Fruit fly (Drosophila melanogaster) whole organism, embryonic: Measurements from ENCODE around the gene POLDIP2.

Experiments used
- CG13287 ChIP-seq: fragments of 200-800 bp; sonication (Bioruptor generic); IDR thresholded peaks from 2 replicates; pipeline ENCODE4 v1.3.6; 2022; ENCODE audit warnings: missing biosample characterization, missing genetic modification characterization; ENCODE audit not compliant: partially characterized antibody
- CG13624 ChIP-seq: fragments of 200-800 bp; sonication (Bioruptor generic); optimal IDR thresholded peaks from 2 replicates; lab custom pipeline; 2016; ENCODE audit warnings: missing biosample characterization, missing genetic modification characterization
- CG14860 ChIP-seq: fragments of 200-800 bp; sonication (Bioruptor generic); IDR thresholded peaks from 3 replicates; pipeline ENCODE4 v1.3.6; 2022; ENCODE audit warnings: missing biosample characterization, missing genetic modification characterization; ENCODE audit not compliant: partially characterized antibody
- CG14965 ChIP-seq: fragments of 200-800 bp; sonication (Bioruptor generic); optimal IDR thresholded peaks from 2 replicates; lab custom pipeline; 2016; ENCODE audit warnings: missing biosample characterization, missing genetic modification characterization, borderline replicate concordance
- CG15601 ChIP-seq: fragments of 200-800 bp; sonication (Bioruptor generic); optimal IDR thresholded peaks from 3 replicates; lab custom pipeline; 2019; ENCODE audit warnings: missing biosample characterization, mild to moderate bottlenecking, missing genetic modification characterization, moderate library complexity
- CG17829 ChIP-seq: fragments of 200-800 bp; optimal IDR thresholded peaks from 2 replicates; lab custom pipeline; 2019; ENCODE audit warnings: missing biosample characterization, mild to moderate bottlenecking, missing genetic modification characterization, moderate library complexity
- CG2129 ChIP-seq: fragments of 200-800 bp; sonication (Bioruptor generic); IDR thresholded peaks from 2 replicates; pipeline ENCODE4 v1.3.6; 2022; ENCODE audit warnings: missing biosample characterization, missing genetic modification characterization; ENCODE audit not compliant: partially characterized antibody
- CG30020 ChIP-seq: fragments of 200-800 bp; optimal IDR thresholded peaks from 2 replicates; lab custom pipeline; 2019; ENCODE audit warnings: missing biosample characterization, mild to moderate bottlenecking, missing genetic modification characterization, moderate library complexity
- CG34422 ChIP-seq: fragments of 200-800 bp; sonication (Bioruptor generic); IDR thresholded peaks from 3 replicates; pipeline ENCODE4 v1.3.6; 2022; ENCODE audit warnings: missing biosample characterization, missing genetic modification characterization
- CG3726 ChIP-seq: fragments of 200-800 bp; sonication (Bioruptor generic); IDR thresholded peaks from 3 replicates; pipeline ENCODE4, ENCODE4 v1.3.6; 2022; ENCODE audit warnings: missing biosample characterization, missing genetic modification characterization
- CG4424 ChIP-seq: fragments of 200-800 bp; sonication (Bioruptor generic); optimal IDR thresholded peaks from 3 replicates; lab custom pipeline; 2016; ENCODE audit warnings: missing biosample characterization, missing genetic modification characterization
- CG6765 ChIP-seq: fragments of 200-800 bp; sonication (Bioruptor generic); optimal IDR thresholded peaks from 3 replicates; lab custom pipeline; 2017; ENCODE audit warnings: missing biosample characterization, mild to moderate bottlenecking, missing genetic modification characterization
- CG8765 ChIP-seq: fragments of 200-800 bp; sonication (Bioruptor generic); IDR thresholded peaks from 2 replicates; pipeline ENCODE4 v1.3.6; 2022; ENCODE audit warnings: missing biosample characterization, missing genetic modification characterization
- CkIIα-i1 ChIP-seq: fragments of 200-800 bp; sonication (Bioruptor generic); IDR thresholded peaks from 2 replicates; pipeline ENCODE4 v1.3.6; 2022; ENCODE audit warnings: missing biosample characterization, missing genetic modification characterization
- Elba2 ChIP-seq: fragments of 200-800 bp; sonication (Bioruptor generic); optimal IDR thresholded peaks from 3 replicates; lab custom pipeline; 2016; ENCODE audit warnings: missing biosample characterization, missing genetic modification characterization
- Fer1 ChIP-seq: fragments of 200-800 bp; sonication (Bioruptor generic); optimal IDR thresholded peaks from 2 replicates; lab custom pipeline; 2017; ENCODE audit warnings: missing biosample characterization, mild to moderate bottlenecking, missing genetic modification characterization
- Fer2 ChIP-seq: fragments of 200-800 bp; sonication (Bioruptor generic); optimal IDR thresholded peaks from 2 replicates; lab custom pipeline; 2018; ENCODE audit warnings: missing biosample characterization, mild to moderate bottlenecking, missing genetic modification characterization, moderate library complexity
- HmgZ ChIP-seq: fragments of 200-800 bp; sonication (Bioruptor generic); optimal IDR thresholded peaks from 2 replicates; lab custom pipeline; 2018; ENCODE audit warnings: missing biosample characterization, mild to moderate bottlenecking, missing genetic modification characterization
- NC2β ChIP-seq: fragments of 200-800 bp; sonication (Bioruptor generic); optimal IDR thresholded peaks from 2 replicates; lab custom pipeline; 2016; ENCODE audit warnings: missing biosample characterization, missing genetic modification characterization
- Neu2 ChIP-seq: fragments of 200-800 bp; sonication (Bioruptor generic); optimal IDR thresholded peaks from 3 replicates; lab custom pipeline; 2016; ENCODE audit warnings: missing biosample characterization, missing genetic modification characterization, borderline replicate concordance
- Nf-YB ChIP-seq: fragments of 200-800 bp; sonication (Bioruptor generic); optimal IDR thresholded peaks from 3 replicates; lab custom pipeline; 2019; ENCODE audit warnings: missing biosample characterization, mild to moderate bottlenecking, missing genetic modification characterization, moderate library complexity
- Rfx ChIP-seq: fragments of 200-800 bp; sonication (Bioruptor generic); IDR thresholded peaks from 2 replicates; pipeline ENCODE4 v1.3.6; 2022; ENCODE audit warnings: missing biosample characterization, missing genetic modification characterization
- Rx ChIP-seq: fragments of 200-800 bp; sonication (Bioruptor generic); IDR thresholded peaks from 2 replicates; pipeline ENCODE4 v1.3.6; 2022; ENCODE audit warnings: missing biosample characterization, missing genetic modification characterization
- Ssrp ChIP-seq: fragments of 200-800 bp; sonication (Bioruptor generic); optimal IDR thresholded peaks from 2 replicates; lab custom pipeline; 2018; ENCODE audit warnings: missing biosample characterization, mild to moderate bottlenecking, missing genetic modification characterization, moderate library complexity
- Xrp1 ChIP-seq: fragments of 200-800 bp; sonication (Bioruptor generic); IDR thresholded peaks from 2 replicates; pipeline ENCODE4 v1.3.6; 2022; ENCODE audit warnings: missing biosample characterization, missing genetic modification characterization
- YL-1 ChIP-seq: fragments of 200-800 bp; sonication (Bioruptor generic); optimal IDR thresholded peaks from 3 replicates; lab custom pipeline; 2017; ENCODE audit warnings: missing biosample characterization, mild to moderate bottlenecking, missing genetic modification characterization
- bbx ChIP-seq: fragments of 200-800 bp; sonication (Bioruptor generic); IDR thresholded peaks from 2 replicates; pipeline ENCODE4 v1.3.6; 2022; ENCODE audit warnings: missing biosample characterization, missing genetic modification characterization; ENCODE audit not compliant: partially characterized antibody
- corto ChIP-seq: fragments of 200-800 bp; sonication (Bioruptor generic); optimal IDR thresholded peaks from 2 replicates; lab custom pipeline; 2016; ENCODE audit warnings: missing biosample characterization, mild to moderate bottlenecking, missing genetic modification characterization, moderate library complexity
- dysf ChIP-seq: fragments of 200-800 bp; sonication (Bioruptor generic); IDR thresholded peaks from 3 replicates; pipeline ENCODE4 v1.3.6; 2022; ENCODE audit warnings: missing biosample characterization, missing genetic modification characterization
- ems ChIP-seq: fragments of 200-800 bp; sonication (Bioruptor generic); optimal IDR thresholded peaks from 3 replicates; lab custom pipeline; 2016; ENCODE audit warnings: missing biosample characterization, missing genetic modification characterization
- exex ChIP-seq: fragments of 200-800 bp; sonication (Bioruptor generic); optimal IDR thresholded peaks from 4 replicates; lab custom pipeline; 2018; ENCODE audit warnings: missing biosample characterization, mild to moderate bottlenecking, missing genetic modification characterization, moderate library complexity
- eyg ChIP-seq: fragments of 200-800 bp; sonication (Bioruptor generic); optimal IDR thresholded peaks from 3 replicates; lab custom pipeline; 2016; ENCODE audit warnings: missing biosample characterization, missing genetic modification characterization
- fru ChIP-seq: fragments of >200 bp; optimal IDR thresholded peaks from 2 replicates; lab custom pipeline; 2017
- grau ChIP-seq: fragments of 200-800 bp; optimal IDR thresholded peaks from 3 replicates; lab custom pipeline; 2019; ENCODE audit warnings: missing biosample characterization, mild to moderate bottlenecking, missing genetic modification characterization, moderate library complexity
- jigr1 ChIP-seq: fragments of 200-800 bp; sonication (Bioruptor generic); IDR thresholded peaks from 3 replicates; pipeline ENCODE4 v1.3.6; 2022; ENCODE audit warnings: missing biosample characterization, missing genetic modification characterization
- klu ChIP-seq: fragments of 200-800 bp; sonication (Bioruptor generic); IDR thresholded peaks from 2 replicates; pipeline ENCODE4 v1.3.6; 2022; ENCODE audit warnings: missing biosample characterization, missing genetic modification characterization
- lab ChIP-seq: fragments of 200-800 bp; sonication (Bioruptor generic); optimal IDR thresholded peaks from 3 replicates; lab custom pipeline; 2017; ENCODE audit warnings: missing biosample characterization, missing genetic modification characterization, mild to moderate bottlenecking, moderate library complexity, missing genetic modification reagents
- lola ChIP-seq, 3 experiments: fragments of >200 bp in 2 of 3; fragments of 200-800 bp in 1 of 3; sonication (Bioruptor generic) in 1 of 3; optimal IDR thresholded peaks; 2 replicates each; lab custom pipeline; 2017 to 2019; ENCODE audit warnings: missing biosample characterization in 3 of 3, missing genetic modification characterization in 3 of 3, mild to moderate bottlenecking in 1 of 3, moderate library complexity in 1 of 3
- mam ChIP-seq: fragments of 200-800 bp; sonication (Bioruptor generic); optimal IDR thresholded peaks from 3 replicates; lab custom pipeline; 2016; ENCODE audit warnings: missing biosample characterization, missing genetic modification characterization
- nerfin-1 ChIP-seq: fragments of 200-800 bp; sonication (Bioruptor generic); optimal IDR thresholded peaks from 3 replicates; lab custom pipeline; 2019; ENCODE audit warnings: missing biosample characterization, mild to moderate bottlenecking, missing genetic modification characterization, moderate library complexity
- oc ChIP-seq: fragments of 200-800 bp; sonication (Bioruptor generic); optimal IDR thresholded peaks from 2 replicates; lab custom pipeline; 2018; ENCODE audit warnings: missing biosample characterization, mild to moderate bottlenecking, missing genetic modification characterization, moderate library complexity
- org-1 ChIP-seq: fragments of 200-800 bp; sonication (Bioruptor generic); optimal IDR thresholded peaks from 2 replicates; lab custom pipeline; 2017; ENCODE audit warnings: missing biosample characterization, missing genetic modification characterization
- pan ChIP-seq, 4 experiments: fragments of >200 bp in 3 of 4; fragments of 200-800 bp in 1 of 4; sonication (Bioruptor generic) in 1 of 4; optimal IDR thresholded peaks in 3 of 4; IDR thresholded peaks in 1 of 4; 2 replicates each; pipeline versions ENCODE4 v1.3.6 to Lab custom; 2017 to 2022; ENCODE audit warnings: missing biosample characterization in 2 of 4, missing genetic modification characterization in 2 of 4, mixed read lengths in 1 of 4
- pb ChIP-seq: fragments of 200-800 bp; sonication (Bioruptor generic); optimal IDR thresholded peaks from 3 replicates; lab custom pipeline; 2016; ENCODE audit warnings: missing biosample characterization, missing genetic modification characterization
- pzg ChIP-seq: fragments of 200-800 bp; sonication (Bioruptor generic); optimal IDR thresholded peaks from 3 replicates; lab custom pipeline; 2018; ENCODE audit warnings: missing biosample characterization, mild to moderate bottlenecking, missing genetic modification characterization, moderate library complexity
- row ChIP-seq: fragments of 200-800 bp; sonication (Bioruptor generic); IDR thresholded peaks from 3 replicates; pipeline ENCODE4 v1.3.6; 2022; ENCODE audit warnings: missing biosample characterization, missing genetic modification characterization
- schlank ChIP-seq: fragments of 200-800 bp; sonication (Bioruptor generic); optimal IDR thresholded peaks from 2 replicates; lab custom pipeline; 2018; ENCODE audit warnings: missing biosample characterization, mild to moderate bottlenecking, missing genetic modification characterization
- trem ChIP-seq: fragments of 200-800 bp; optimal IDR thresholded peaks from 3 replicates; lab custom pipeline; 2019; ENCODE audit warnings: missing biosample characterization, mild to moderate bottlenecking, missing genetic modification characterization, moderate library complexity
- vfl ChIP-seq: fragments of 200-800 bp; sonication (Bioruptor generic); optimal IDR thresholded peaks from 2 replicates; lab custom pipeline; 2016; ENCODE audit warnings: missing biosample characterization, missing genetic modification characterization

The POLDIP2 gene

DNA sequence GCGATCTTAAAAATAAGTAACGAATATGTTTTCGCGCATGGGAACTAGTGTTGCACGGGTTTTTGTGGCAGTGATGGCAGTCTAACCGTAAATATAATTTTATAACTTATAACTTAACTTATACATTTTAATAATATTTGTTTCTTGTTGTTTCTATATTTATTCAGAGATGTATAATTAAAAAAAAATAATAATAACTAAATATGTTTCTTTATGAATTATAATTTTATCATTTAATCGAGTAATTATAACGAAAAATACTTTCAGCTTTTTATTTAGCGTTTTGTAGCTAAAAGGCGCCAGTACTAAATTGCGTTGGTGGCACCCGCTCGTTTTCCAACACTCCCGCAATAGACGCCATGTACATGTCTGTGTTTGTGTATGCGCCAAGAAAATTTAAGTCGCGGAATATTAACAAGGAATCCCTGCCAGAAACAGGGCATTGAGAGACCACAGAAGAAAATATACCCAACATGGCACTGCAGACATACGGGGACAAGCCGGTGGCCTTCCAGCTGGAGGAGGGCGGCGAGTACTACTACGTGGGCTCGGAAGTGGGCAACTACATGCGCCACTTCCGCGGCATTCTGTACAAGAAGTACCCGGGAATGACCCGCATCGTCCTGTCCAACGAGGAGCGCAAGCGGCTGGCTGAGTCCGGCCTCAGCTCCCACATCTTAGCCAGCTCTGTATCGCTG is 3.2 kb downstream of the POLDIP2 start, which contains the start of the genes mRpL44 and Snr1 (continued):
- TF ChIP-seq vfl (GFP tag; lab: Kevin White, UChicago) = no peak
- TF ChIP-seq CG2129 (GFP tag; lab: Robert Waterston, UW) = no peak
- peak; percentile 36 for TF ChIP-seq HmgZ (tag; lab: Kevin White, UChicago)
- no peak for TF ChIP-seq pan (optimal IDR thresholded peaks at IDR 0.05; lab: Kevin White, UChicago)
- TF ChIP-seq pan (GFP tag; optimal IDR thresholded peaks at IDR 0.05 in 1 of 2, IDR thresholded peaks at IDR 0.05 in 1 of 2) = no peak
- TF ChIP-seq org-1 = no peak
- no peak for TF ChIP-seq ems (GFP tag; lab: Kevin White, UChicago)
- no peak for TF ChIP-seq NC2β (GFP tag; lab: Kevin White, UChicago)
- peak; percentile 63 for TF ChIP-seq trem (tag; lab: Kevin White, UChicago)
- peak; percentile 73 for TF ChIP-seq Fer1
- TF ChIP-seq CG17829 = peak; percentile 54
- TF ChIP-seq klu (GFP tag; lab: Robert Waterston, UW) = peak; percentile 84
- no peak for TF ChIP-seq oc (tag; lab: Kevin White, UChicago)
- TF ChIP-seq CG4424 (GFP tag; lab: Kevin White, UChicago) = peak; percentile 49
- no peak for TF ChIP-seq CG14965 (GFP tag; lab: Kevin White, UChicago)
- 0 out of 2 replicates have a peak, but pooled peaks have one; percentile 15 for TF ChIP-seq CG13287
- TF ChIP-seq jigr1 (GFP tag; lab: Robert Waterston, UW) = no peak
- no peak for TF ChIP-seq Rx (GFP tag; lab: Robert Waterston, UW)
- no peak for TF ChIP-seq corto (GFP tag; lab: Kevin White, UChicago)
- TF ChIP-seq dysf (GFP tag; lab: Robert Waterston, UW) = 0 out of 3 replicates have a peak, but pooled peaks have one; percentile 7
- no peak for TF ChIP-seq Neu2 (GFP tag; lab: Kevin White, UChicago)
- TF ChIP-seq CG3726 = no peak
- peak; percentile 14 for TF ChIP-seq Ssrp (tag; lab: Kevin White, UChicago)
- no peak for TF ChIP-seq pb
- peak; percentile 85 for TF ChIP-seq YL-1
- TF ChIP-seq CG15601 (tag; lab: Kevin White, UChicago) = no peak
- TF ChIP-seq grau (tag; lab: Kevin White, UChicago) = peak; percentile 64
- no peak for TF ChIP-seq eyg
- TF ChIP-seq CkIIα-i1 (GFP tag; lab: Robert Waterston, UW) = no peak
- TF ChIP-seq bbx (GFP tag; lab: Robert Waterston, UW) = no peak
- peak; percentile 30 for TF ChIP-seq pzg
- TF ChIP-seq CG14860 (GFP tag; lab: Robert Waterston, UW) = no peak
- peak; percentile 35 for TF ChIP-seq Fer2 (tag; lab: Kevin White, UChicago)
- no peak for TF ChIP-seq Elba2 (GFP tag; lab: Kevin White, UChicago)
- TF ChIP-seq CG34422 = peak; percentile 41; the same call in 1 of the 3 replicates
- TF ChIP-seq CG13624 = no peak
- no peak for TF ChIP-seq mam (GFP tag; lab: Kevin White, UChicago)
- no peak for TF ChIP-seq fru (lab: Kevin White, UChicago)
- peak in 1 of 3 experiments; percentile 51 for TF ChIP-seq lola (GFP tag; optimal IDR thresholded peaks at IDR 0.05; lab: Kevin White, UChicago)
- no peak for TF ChIP-seq CG8765 (GFP tag; lab: Robert Waterston, UW)
- peak; percentile 70 for TF ChIP-seq nerfin-1 (tag; lab: Kevin White, UChicago)
- TF ChIP-seq CG6765 (GFP tag; lab: Kevin White, UChicago) = no peak
- TF ChIP-seq Xrp1 (GFP tag; lab: Robert Waterston, UW) = peak; percentile 52; the same call in 1 of the 2 replicates
- no peak for TF ChIP-seq lab (GFP tag; lab: Kevin White, UChicago)
- peak; percentile 30 for TF ChIP-seq Nf-YB (GFP tag; lab: Kevin White, UChicago)
- peak; percentile 96 for TF ChIP-seq row (GFP tag; lab: Robert Waterston, UW)
- no peak for TF ChIP-seq schlank (tag; lab: Kevin White, UChicago)
- peak; percentile 57 for TF ChIP-seq CG30020
- peak; percentile 57 for TF ChIP-seq exex (tag; lab: Kevin White, UChicago)
- TF ChIP-seq Rfx (GFP tag; lab: Robert Waterston, UW) = peak; percentile 51; the same call in 1 of the 2 replicates
